Fruit fly (Drosophila melanogaster) whole organism, embryonic: ENCODE data around the gene sqh.

Source experiments
- B-H2 ChIP-seq: fragments of 200-800 bp; sonication (Bioruptor generic); optimal IDR thresholded peaks from 2 replicates; lab custom pipeline; 2018; ENCODE audit warnings: missing biosample characterization, mild to moderate bottlenecking, missing genetic modification characterization
- CG10267 ChIP-seq: fragments of 200-800 bp; sonication (Bioruptor generic); optimal IDR thresholded peaks from 2 replicates; lab custom pipeline; 2018; ENCODE audit warnings: missing biosample characterization, mild to moderate bottlenecking, missing genetic modification characterization, moderate library complexity
- CG10543 ChIP-seq: fragments of 200-800 bp; sonication (Bioruptor generic); optimal IDR thresholded peaks from 3 replicates; lab custom pipeline; 2017; ENCODE audit warnings: missing biosample characterization, mild to moderate bottlenecking, missing genetic modification characterization, moderate library complexity
- CG10979 ChIP-seq: fragments of 200-800 bp; sonication (Bioruptor generic); optimal IDR thresholded peaks from 2 replicates; lab custom pipeline; 2018; ENCODE audit warnings: missing biosample characterization, mild to moderate bottlenecking, missing genetic modification characterization, moderate library complexity
- CG11093 ChIP-seq: fragments of 200-800 bp; sonication (Bioruptor generic); IDR thresholded peaks from 3 replicates; pipeline ENCODE4 v1.3.6; 2022; ENCODE audit warnings: missing biosample characterization, missing genetic modification characterization
- CG11456 ChIP-seq: fragments of 200-800 bp; sonication (Bioruptor generic); IDR thresholded peaks from 3 replicates; pipeline ENCODE4 v1.3.6; 2022; ENCODE audit warnings: missing biosample characterization, missing genetic modification characterization
- CG11696 ChIP-seq: fragments of 200-800 bp; sonication (Bioruptor generic); IDR thresholded peaks from 2 replicates; pipeline ENCODE4 v1.3.6; 2022; ENCODE audit warnings: missing biosample characterization, missing genetic modification characterization
- CG13287 ChIP-seq: fragments of 200-800 bp; sonication (Bioruptor generic); IDR thresholded peaks from 2 replicates; pipeline ENCODE4 v1.3.6; 2022; ENCODE audit warnings: missing biosample characterization, missing genetic modification characterization; ENCODE audit not compliant: partially characterized antibody
- CG13775 ChIP-seq: fragments of 200-800 bp; sonication (Bioruptor generic); optimal IDR thresholded peaks from 3 replicates; lab custom pipeline; 2017; ENCODE audit warnings: missing biosample characterization, mild to moderate bottlenecking, missing genetic modification characterization
- CG15073 ChIP-seq: fragments of 200-800 bp; sonication (Bioruptor generic); optimal IDR thresholded peaks from 2 replicates; lab custom pipeline; 2016; ENCODE audit warnings: missing biosample characterization, missing genetic modification characterization
- CG17359 ChIP-seq: fragments of 200-800 bp; sonication (Bioruptor generic); optimal IDR thresholded peaks from 3 replicates; lab custom pipeline; 2018; ENCODE audit warnings: missing biosample characterization, mild to moderate bottlenecking, missing genetic modification characterization, moderate library complexity
- CG17912 ChIP-seq: fragments of 200-800 bp; sonication (Bioruptor generic); optimal IDR thresholded peaks from 2 replicates; lab custom pipeline; 2018; ENCODE audit warnings: missing biosample characterization, mild to moderate bottlenecking, missing genetic modification characterization
- CG30020 ChIP-seq: fragments of 200-800 bp; optimal IDR thresholded peaks from 2 replicates; lab custom pipeline; 2019; ENCODE audit warnings: missing biosample characterization, mild to moderate bottlenecking, missing genetic modification characterization, moderate library complexity
- CG3163 ChIP-seq: fragments of 200-800 bp; sonication (Bioruptor generic); optimal IDR thresholded peaks from 3 replicates; lab custom pipeline; 2016; ENCODE audit warnings: missing biosample characterization, missing genetic modification characterization
- CG4617 ChIP-seq: fragments of 200-800 bp; sonication (Bioruptor generic); optimal IDR thresholded peaks from 3 replicates; lab custom pipeline; 2016; ENCODE audit warnings: missing biosample characterization, missing genetic modification characterization, borderline replicate concordance
- CG4707 ChIP-seq: fragments of 200-800 bp; sonication (Bioruptor generic); optimal IDR thresholded peaks from 2 replicates; lab custom pipeline; 2018; ENCODE audit warnings: missing biosample characterization, mild to moderate bottlenecking, missing genetic modification characterization, moderate library complexity
- CG7839 ChIP-seq: fragments of 200-800 bp; sonication (Bioruptor generic); optimal IDR thresholded peaks from 3 replicates; lab custom pipeline; 2018; ENCODE audit warnings: missing biosample characterization, mild to moderate bottlenecking, missing genetic modification characterization, moderate library complexity
- CG7963 ChIP-seq: fragments of 200-800 bp; sonication (Bioruptor generic); IDR thresholded peaks from 3 replicates; pipeline ENCODE4 v1.3.6; 2022; ENCODE audit warnings: missing biosample characterization, missing genetic modification characterization; ENCODE audit not compliant: partially characterized antibody
- CG8359 ChIP-seq: fragments of 200-800 bp; sonication (Bioruptor generic); optimal IDR thresholded peaks from 2 replicates; lab custom pipeline; 2017; ENCODE audit warnings: missing biosample characterization, mild to moderate bottlenecking, missing genetic modification characterization, borderline replicate concordance
- CTCF ChIP-seq: fragments of 200-800 bp; sonication (Bioruptor generic); optimal IDR thresholded peaks from 2 replicates; lab custom pipeline; 2017; ENCODE audit warnings: missing biosample characterization, mild to moderate bottlenecking, missing genetic modification characterization, moderate library complexity
- D ChIP-seq, 2 experiments: fragments of 200-800 bp in 1 of 2; fragments of >200 bp in 1 of 2; sonication (Bioruptor generic) in 1 of 2; optimal IDR thresholded peaks; 2 replicates in 1 of 2; 3 replicates in 1 of 2; lab custom pipeline; 2017; ENCODE audit warnings: mild to moderate bottlenecking in 1 of 2, missing biosample characterization in 1 of 2, missing genetic modification characterization in 1 of 2, missing genetic modification reagents in 1 of 2
- Dp ChIP-seq: fragments of 200-800 bp; sonication (Bioruptor generic); optimal IDR thresholded peaks from 2 replicates; lab custom pipeline; 2018; ENCODE audit warnings: missing biosample characterization, mild to moderate bottlenecking, missing genetic modification characterization, moderate library complexity
- Dref ChIP-seq: fragments of 200-800 bp; sonication (Bioruptor generic); IDR thresholded peaks from 2 replicates; pipeline ENCODE4 v1.3.6; 2022; ENCODE audit warnings: missing biosample characterization, missing genetic modification characterization
- Fer1 ChIP-seq: fragments of 200-800 bp; sonication (Bioruptor generic); optimal IDR thresholded peaks from 2 replicates; lab custom pipeline; 2017; ENCODE audit warnings: missing biosample characterization, mild to moderate bottlenecking, missing genetic modification characterization
- Hmr ChIP-seq: fragments of 200-800 bp; sonication (Bioruptor generic); optimal IDR thresholded peaks from 3 replicates; lab custom pipeline; 2017; ENCODE audit warnings: mild to moderate bottlenecking, missing biosample characterization, missing genetic modification reagents, missing genetic modification characterization
- MBD-R2 ChIP-seq: fragments of 200-800 bp; sonication (Bioruptor generic); IDR thresholded peaks from 2 replicates; pipeline ENCODE4 v1.3.6; 2022; ENCODE audit warnings: missing biosample characterization, missing genetic modification characterization
- NC2β ChIP-seq: fragments of 200-800 bp; sonication (Bioruptor generic); optimal IDR thresholded peaks from 2 replicates; lab custom pipeline; 2016; ENCODE audit warnings: missing biosample characterization, missing genetic modification characterization
- Neu2 ChIP-seq: fragments of 200-800 bp; sonication (Bioruptor generic); optimal IDR thresholded peaks from 3 replicates; lab custom pipeline; 2016; ENCODE audit warnings: missing biosample characterization, missing genetic modification characterization, borderline replicate concordance
- Spps ChIP-seq: fragments of 200-800 bp; sonication (Bioruptor generic); optimal IDR thresholded peaks from 2 replicates; lab custom pipeline; 2018; ENCODE audit warnings: missing biosample characterization, mild to moderate bottlenecking, missing genetic modification characterization
- Stat92E ChIP-seq, 3 experiments: fragments of >200 bp in 2 of 3; fragments of 200-800 bp in 1 of 3; sonication (Bioruptor generic) in 1 of 3; optimal IDR thresholded peaks; 2 replicates each; lab custom pipeline; 2017 to 2019; ENCODE audit warnings: missing biosample characterization in 3 of 3, missing genetic modification characterization in 3 of 3, mild to moderate bottlenecking in 1 of 3, moderate library complexity in 1 of 3
- Trl ChIP-seq, 3 experiments: fragments of >200 bp in 2 of 3; fragments of 200-800 bp in 1 of 3; sonication (Bioruptor generic) in 1 of 3; optimal IDR thresholded peaks; 2 replicates in 1 of 3; 3 replicates in 2 of 3; lab custom pipeline; 2016 to 2017; ENCODE audit warnings: missing biosample characterization in 1 of 3, missing genetic modification characterization in 1 of 3
- Usf ChIP-seq: fragments of 200-800 bp; sonication (Bioruptor generic); optimal IDR thresholded peaks from 2 replicates; lab custom pipeline; 2017; ENCODE audit warnings: missing genotype, missing biosample characterization, missing genetic modification characterization
- ash1 ChIP-seq: fragments of 200-800 bp; sonication (Bioruptor generic); optimal IDR thresholded peaks from 2 replicates; lab custom pipeline; 2018; ENCODE audit warnings: missing biosample characterization, mild to moderate bottlenecking, missing genetic modification characterization
- bowl ChIP-seq: fragments of 200-800 bp; sonication (Bioruptor generic); IDR thresholded peaks from 2 replicates; pipeline ENCODE4 v1.3.6; 2022; ENCODE audit warnings: missing biosample characterization, missing genetic modification characterization
- btn ChIP-seq: fragments of 200-800 bp; sonication (Bioruptor generic); optimal IDR thresholded peaks from 2 replicates; lab custom pipeline; 2016; ENCODE audit warnings: missing biosample characterization, missing genetic modification characterization
- cad ChIP-seq: fragments of >200 bp; optimal IDR thresholded peaks from 2 replicates; lab custom pipeline; 2017; ENCODE audit warnings: missing biosample characterization, missing genetic modification characterization
- chinmo ChIP-seq: fragments of 200-800 bp; sonication (Bioruptor generic); IDR thresholded peaks from 4 replicates; pipeline ENCODE4 v1.3.6; 2022; ENCODE audit warnings: missing biosample characterization, missing genetic modification characterization; ENCODE audit not compliant: partially characterized antibody
- ewg ChIP-seq: fragments of 200-800 bp; sonication (Bioruptor generic); optimal IDR thresholded peaks from 3 replicates; lab custom pipeline; 2017; ENCODE audit warnings: mild to moderate bottlenecking, missing biosample characterization, missing genetic modification reagents, missing genetic modification characterization
- gfzf ChIP-seq: fragments of 200-800 bp; sonication (Bioruptor generic); optimal IDR thresholded peaks from 2 replicates; lab custom pipeline; 2016; ENCODE audit warnings: missing biosample characterization, mild to moderate bottlenecking, missing genetic modification characterization, moderate library complexity
- hth ChIP-seq: fragments of >200 bp; optimal IDR thresholded peaks from 2 replicates; lab custom pipeline; 2017; ENCODE audit warnings: inconsistent platforms
- mam ChIP-seq: fragments of 200-800 bp; sonication (Bioruptor generic); optimal IDR thresholded peaks from 3 replicates; lab custom pipeline; 2016; ENCODE audit warnings: missing biosample characterization, missing genetic modification characterization
- nmo ChIP-seq: fragments of 200-800 bp; sonication (Bioruptor generic); optimal IDR thresholded peaks from 2 replicates; lab custom pipeline; 2018; ENCODE audit warnings: missing biosample characterization, mild to moderate bottlenecking, missing genetic modification characterization, moderate library complexity
- onecut ChIP-seq: fragments of 200-800 bp; sonication (Bioruptor generic); IDR thresholded peaks from 2 replicates; pipeline ENCODE4 v1.3.6; 2022; ENCODE audit warnings: missing biosample characterization, missing genetic modification characterization
- pita ChIP-seq: fragments of 200-800 bp; sonication (Bioruptor generic); optimal IDR thresholded peaks from 2 replicates; lab custom pipeline; 2017; ENCODE audit warnings: missing biosample characterization, mild to moderate bottlenecking, missing genetic modification characterization
- psq ChIP-seq: fragments of 200-800 bp; sonication (Bioruptor generic); optimal IDR thresholded peaks from 2 replicates; lab custom pipeline; 2017; ENCODE audit warnings: missing biosample characterization, missing genetic modification characterization
- pzg ChIP-seq: fragments of 200-800 bp; sonication (Bioruptor generic); optimal IDR thresholded peaks from 3 replicates; lab custom pipeline; 2018; ENCODE audit warnings: missing biosample characterization, mild to moderate bottlenecking, missing genetic modification characterization, moderate library complexity
- ranshi ChIP-seq: fragments of 200-800 bp; sonication (Bioruptor generic); IDR thresholded peaks from 2 replicates; pipeline ENCODE4 v1.3.6; 2022; ENCODE audit warnings: missing biosample characterization, missing genetic modification characterization
- sd ChIP-seq: fragments of 200-800 bp; sonication (Bioruptor generic); optimal IDR thresholded peaks from 3 replicates; lab custom pipeline; 2018; ENCODE audit warnings: missing biosample characterization, mild to moderate bottlenecking, missing genetic modification characterization, moderate library complexity
- sob ChIP-seq: fragments of 200-800 bp; sonication (Bioruptor generic); IDR thresholded peaks from 2 replicates; pipeline ENCODE4 v1.3.6; 2022; ENCODE audit warnings: missing biosample characterization, missing genetic modification characterization

The sqh gene

dm6 chrX:6225472-6226049 lies 621 bp upstream of the sqh start, which contains the start of gene dtn (continued):
- TF ChIP-seq chinmo (GFP tag; lab: Robert Waterston, UW) (peak; percentile 62; the same call in 1 of the 4 replicates), CG30020 (tag; lab: Kevin White, UChicago) (no peak), sob (GFP tag; lab: Robert Waterston, UW) (0 out of 2 replicates have a peak, but pooled peaks have one; percentile 24), mam (GFP tag; lab: Kevin White, UChicago) (no peak), Trl (optimal IDR thresholded peaks at IDR 0.05; lab: Kevin White, UChicago) (no peak), Trl (GFP tag; optimal IDR thresholded peaks at IDR 0.05; lab: Kevin White, UChicago) (no peak), CG10979 (peak; percentile 3), D (optimal IDR thresholded peaks at IDR 0.05; lab: Kevin White, UChicago) (peak; percentile 57), D (GFP tag; optimal IDR thresholded peaks at IDR 0.05; lab: Kevin White, UChicago) (no peak), CG11696 (GFP tag; lab: Robert Waterston, UW) (no peak), CTCF (GFP tag; lab: Kevin White, UChicago) (no peak), pzg (GFP tag; lab: Kevin White, UChicago) (peak; percentile 72), CG13775 (no peak), CG8359 (GFP tag; lab: Kevin White, UChicago) (no peak), psq (no peak), onecut (peak; percentile 94), Hmr (GFP tag; lab: Kevin White, UChicago) (no peak), Fer1 (GFP tag; lab: Kevin White, UChicago) (peak; percentile 33), cad (GFP tag; lab: Kevin White, UChicago) (no peak), ranshi (no peak), CG13287 (GFP tag; lab: Robert Waterston, UW) (0 out of 2 replicates have a peak, but pooled peaks have one; percentile 44), ewg (GFP tag; lab: Kevin White, UChicago) (peak; percentile 61), bowl (no peak), hth (no peak), Dref (GFP tag; lab: Robert Waterston, UW) (peak; percentile 37), B-H2 (GFP tag; lab: Kevin White, UChicago) (no peak), CG7963 (GFP tag; lab: Robert Waterston, UW) (no peak), CG11093 (no peak), btn (GFP tag; lab: Kevin White, UChicago) (no peak), CG17359 (tag; lab: Kevin White, UChicago) (no peak), Spps (tag; lab: Kevin White, UChicago) (no peak), ash1 (GFP tag; lab: Kevin White, UChicago) (no peak), CG4617 (peak; percentile 78), CG3163 (no peak), CG11456 (GFP tag; lab: Robert Waterston, UW) (no peak), gfzf (GFP tag; lab: Kevin White, UChicago) (peak; percentile 85), sd (tag; lab: Kevin White, UChicago) (peak; percentile 95), Stat92E (GFP tag; optimal IDR thresholded peaks at IDR 0.05; lab: Kevin White, UChicago) (no peak), CG15073 (no peak), CG7839 (tag; lab: Kevin White, UChicago) (no peak), nmo (GFP tag; lab: Kevin White, UChicago) (no peak), MBD-R2 (peak; percentile 54; the same call in 1 of the 2 replicates), CG10543 (GFP tag; lab: Kevin White, UChicago) (no peak), CG17912 (GFP tag; lab: Kevin White, UChicago) (no peak), CG10267 (tag; lab: Kevin White, UChicago) (peak; percentile 13), NC2β (GFP tag; lab: Kevin White, UChicago) (peak; percentile 3), CG4707 (no peak), Dp (peak; percentile 82), Usf (GFP tag; lab: Kevin White, UChicago) (no peak), Neu2 (GFP tag; lab: Kevin White, UChicago) (peak; percentile 16), pita (no peak)
